Worm (Caenorhabditis elegans) whole organism, L1 larva: ENCODE measurements around the gene mrck-1.

Experiments used
- C04F5.9 ChIP-seq: sonication (generic microtip); optimal IDR thresholded peaks from 2 replicates; lab custom pipeline; 2016; ENCODE audit warnings: missing genetic modification characterization, missing compliant biosample characterization
- C34B4.2 ChIP-seq: sonication (generic microtip); optimal IDR thresholded peaks from 2 replicates; lab custom pipeline; 2017; ENCODE audit warnings: mild to moderate bottlenecking, missing genetic modification characterization, missing compliant biosample characterization
- Y116A8C.19 ChIP-seq: sonication (generic microtip); optimal IDR thresholded peaks from 2 replicates; lab custom pipeline; 2016; ENCODE audit warnings: missing compliant biosample characterization, missing genetic modification characterization, borderline replicate concordance
- aha-1 ChIP-seq: fragments of 150-350 bp; optimal IDR thresholded peaks from 2 replicates; lab custom pipeline; 2014; ENCODE audit warnings: missing biosample characterization, missing genetic modification characterization
- alr-1 ChIP-seq: fragments of 200-800 bp; sonication (Bioruptor generic); optimal IDR thresholded peaks from 2 replicates; lab custom pipeline; 2018; ENCODE audit warnings: borderline replicate concordance, mild to moderate bottlenecking, missing genetic modification characterization, missing compliant biosample characterization
- aly-2 ChIP-seq: fragments of 150-350 bp; optimal IDR thresholded peaks from 2 replicates; lab custom pipeline; 2014; ENCODE audit warnings: missing biosample characterization, missing genetic modification characterization
- blmp-1 ChIP-seq: fragments of 150-350 bp; optimal IDR thresholded peaks from 2 replicates; lab custom pipeline; 2014; ENCODE audit warnings: missing biosample characterization, missing genetic modification characterization
- ceh-8 ChIP-seq: fragments of 200-800 bp; sonication (Bioruptor generic); optimal IDR thresholded peaks from 2 replicates; lab custom pipeline; 2018; ENCODE audit warnings: mild to moderate bottlenecking, missing genetic modification characterization, moderate library complexity, missing compliant biosample characterization
- ceh-82 ChIP-seq, 3 experiments: fragments of 150-350 bp in 1 of 3; sonication (generic microtip) in 2 of 3; optimal IDR thresholded peaks; 2 replicates each; lab custom pipeline; 2014 to 2017; ENCODE audit warnings: missing biosample characterization in 3 of 3, missing genetic modification characterization in 3 of 3
- ceh-88 ChIP-seq: fragments of 200-800 bp; sonication (Bioruptor generic); IDR thresholded peaks from 2 replicates; pipeline ENCODE4 v1.3.6; 2022; ENCODE audit warnings: missing genetic modification characterization, missing compliant biosample characterization
- ceh-90 ChIP-seq: sonication (generic microtip); optimal IDR thresholded peaks from 2 replicates; lab custom pipeline; 2016; ENCODE audit warnings: missing genetic modification characterization, missing compliant biosample characterization
- ces-1 ChIP-seq: fragments of 150-350 bp; optimal IDR thresholded peaks from 2 replicates; lab custom pipeline; 2014; ENCODE audit warnings: missing biosample characterization, missing genetic modification reagents, missing genetic modification characterization
- dpl-1 ChIP-seq, 3 experiments: fragments of 150-350 bp in 2 of 3; sonication (generic microtip) in 1 of 3; optimal IDR thresholded peaks; 2 replicates each; lab custom pipeline; 2014 to 2017; ENCODE audit warnings: missing biosample characterization in 3 of 3, missing genetic modification characterization in 3 of 3, missing genetic modification reagents in 3 of 3
- dsc-1 ChIP-seq: sonication (generic microtip); optimal IDR thresholded peaks from 2 replicates; lab custom pipeline; 2016; ENCODE audit warnings: mild to moderate bottlenecking, missing genetic modification characterization, missing compliant biosample characterization
- efl-1 ChIP-seq, 4 experiments: fragments of 150-350 bp; optimal IDR thresholded peaks in 3 of 4; peaks in 1 of 4; 1 replicate in 1 of 4; 2 replicates in 3 of 4; lab custom pipeline; 2014; ENCODE audit warnings: missing biosample characterization in 2 of 4, missing genetic modification characterization in 2 of 4, missing genetic modification reagents in 2 of 4
- egl-13 ChIP-seq: sonication (generic microtip); optimal IDR thresholded peaks from 2 replicates; lab custom pipeline; 2016; ENCODE audit warnings: missing genotype, missing genetic modification reagents, missing genetic modification characterization, missing compliant biosample characterization
- ets-5 ChIP-seq: fragments of 200-800 bp; sonication (Bioruptor generic); IDR thresholded peaks from 2 replicates; pipeline ENCODE4 v1.3.6; 2022; ENCODE audit warnings: missing genetic modification characterization, missing compliant biosample characterization
- fkh-4 ChIP-seq: sonication (generic microtip); optimal IDR thresholded peaks from 2 replicates; lab custom pipeline; 2016; ENCODE audit warnings: missing compliant biosample characterization, missing genetic modification characterization, borderline replicate concordance
- fos-1 ChIP-seq: fragments of 150-350 bp; optimal IDR thresholded peaks from 2 replicates; lab custom pipeline; 2014; ENCODE audit warnings: missing biosample characterization, missing genetic modification characterization
- grh-1 ChIP-seq: fragments of 200-800 bp; sonication (Bioruptor generic); IDR thresholded peaks from 2 replicates; pipeline ENCODE4 v1.3.6; 2022; ENCODE audit warnings: missing genetic modification reagents, missing genetic modification characterization, missing compliant biosample characterization
- hlh-4 ChIP-seq: sonication (generic microtip); optimal IDR thresholded peaks from 2 replicates; lab custom pipeline; 2016; ENCODE audit warnings: mild to moderate bottlenecking, missing genetic modification characterization, missing compliant biosample characterization
- hpl-2 ChIP-seq: fragments of 150-350 bp; optimal IDR thresholded peaks from 2 replicates; lab custom pipeline; 2014; ENCODE audit warnings: missing biosample characterization, missing genetic modification reagents, missing genetic modification characterization
- lin-15B ChIP-seq: fragments of 150-350 bp; sonication (generic microtip); optimal IDR thresholded peaks from 3 replicates; lab custom pipeline; 2014; ENCODE audit warnings: missing biosample characterization, missing genetic modification characterization
- lin-35 ChIP-seq, 2 experiments: fragments of 150-350 bp; optimal IDR thresholded peaks; 2 replicates each; lab custom pipeline; 2014; ENCODE audit warnings: missing biosample characterization in 2 of 2, missing genetic modification characterization in 2 of 2, missing genetic modification reagents in 2 of 2
- lir-3 ChIP-seq: sonication (generic microtip); optimal IDR thresholded peaks from 2 replicates; lab custom pipeline; 2016; ENCODE audit warnings: mild to moderate bottlenecking, missing genetic modification characterization, moderate library complexity, missing compliant biosample characterization; ENCODE audit not compliant: poor library complexity
- mab-9 ChIP-seq: fragments of 200-800 bp; sonication (Bioruptor generic); IDR thresholded peaks from 2 replicates; pipeline ENCODE4 v1.3.6; 2022; ENCODE audit warnings: missing genetic modification reagents, missing genetic modification characterization, missing compliant biosample characterization
- mep-1 ChIP-seq: fragments of 150-350 bp; optimal IDR thresholded peaks from 2 replicates; lab custom pipeline; 2014; ENCODE audit warnings: missing biosample characterization, missing genetic modification characterization
- nhr-11 ChIP-seq: fragments of 150-350 bp; optimal IDR thresholded peaks from 2 replicates; lab custom pipeline; 2014; ENCODE audit warnings: missing biosample characterization, missing genetic modification characterization
- nhr-12 ChIP-seq: sonication (generic microtip); optimal IDR thresholded peaks from 2 replicates; lab custom pipeline; 2017; ENCODE audit warnings: missing biosample characterization, missing genetic modification characterization
- nhr-19 ChIP-seq: fragments of 200-800 bp; sonication (Bioruptor generic); conservative IDR thresholded peaks from 2 replicates; pipeline ENCODE4 v1.3.6; 2022; ENCODE audit warnings: missing genetic modification characterization, missing compliant biosample characterization
- nhr-20 ChIP-seq: sonication (generic microtip); optimal IDR thresholded peaks from 2 replicates; lab custom pipeline; 2016; ENCODE audit warnings: mild to moderate bottlenecking, missing genetic modification characterization, missing compliant biosample characterization
- nhr-47 ChIP-seq: sonication (generic microtip); optimal IDR thresholded peaks from 2 replicates; lab custom pipeline; 2016; ENCODE audit warnings: mild to moderate bottlenecking, missing genetic modification characterization, moderate library complexity, missing compliant biosample characterization
- nhr-71 ChIP-seq: sonication (generic microtip); optimal IDR thresholded peaks from 2 replicates; lab custom pipeline; 2016; ENCODE audit warnings: mild to moderate bottlenecking, missing genetic modification characterization, moderate library complexity, missing compliant biosample characterization
- nhr-77 ChIP-seq: fragments of 150-350 bp; optimal IDR thresholded peaks from 2 replicates; lab custom pipeline; 2014; ENCODE audit warnings: missing biosample characterization, missing genetic modification characterization
- nhr-84 ChIP-seq: sonication (generic microtip); optimal IDR thresholded peaks from 2 replicates; lab custom pipeline; 2017; ENCODE audit warnings: missing biosample characterization, missing genetic modification characterization
- nhr-90 ChIP-seq: sonication (generic microtip); optimal IDR thresholded peaks from 2 replicates; lab custom pipeline; 2016; ENCODE audit warnings: mild to moderate bottlenecking, missing genetic modification characterization, missing compliant biosample characterization; ENCODE audit not compliant: poor library complexity
- pax-3 ChIP-seq: fragments of 200-800 bp; sonication (Bioruptor generic); optimal IDR thresholded peaks from 2 replicates; lab custom pipeline; 2018; ENCODE audit warnings: mild to moderate bottlenecking, missing genetic modification characterization, moderate library complexity, missing compliant biosample characterization
- rnt-1 ChIP-seq: sonication (generic microtip); optimal IDR thresholded peaks from 2 replicates; lab custom pipeline; 2016; ENCODE audit warnings: mild to moderate bottlenecking, missing genetic modification characterization, moderate library complexity, missing compliant biosample characterization
- snpc-4 ChIP-seq: fragments of 150-350 bp; optimal IDR thresholded peaks from 2 replicates; lab custom pipeline; 2014; ENCODE audit warnings: missing biosample characterization, missing genetic modification characterization
- sox-4 ChIP-seq: sonication (generic microtip); optimal IDR thresholded peaks from 2 replicates; lab custom pipeline; 2016; ENCODE audit warnings: missing genetic modification characterization, missing compliant biosample characterization
- tbx-2 ChIP-seq: sonication (generic microtip); optimal IDR thresholded peaks from 2 replicates; lab custom pipeline; 2016; ENCODE audit warnings: missing genetic modification characterization, missing compliant biosample characterization
- unc-62 ChIP-seq: fragments of 150-350 bp; optimal IDR thresholded peaks from 2 replicates; lab custom pipeline; 2014; ENCODE audit warnings: missing biosample characterization, missing genetic modification reagents, missing genetic modification characterization
- unc-86 ChIP-seq: sonication (generic microtip); optimal IDR thresholded peaks from 2 replicates; lab custom pipeline; 2016; ENCODE audit warnings: missing genetic modification characterization, missing compliant biosample characterization
- unc-98 ChIP-seq: fragments of 200-800 bp; sonication (Bioruptor generic); IDR thresholded peaks from 2 replicates; pipeline ENCODE4 v1.3.6; 2022; ENCODE audit warnings: missing genetic modification characterization, missing compliant biosample characterization
- xbp-1 ChIP-seq: sonication (generic microtip); optimal IDR thresholded peaks from 2 replicates; lab custom pipeline; 2016; ENCODE audit warnings: missing genetic modification characterization, missing compliant biosample characterization
- zag-1 ChIP-seq: fragments of 150-350 bp; optimal IDR thresholded peaks from 2 replicates; lab custom pipeline; 2014; ENCODE audit warnings: missing biosample characterization, missing genetic modification characterization
- zip-4 ChIP-seq: fragments of 200-800 bp; sonication (Bioruptor generic); optimal IDR thresholded peaks from 2 replicates; lab custom pipeline; 2018; ENCODE audit warnings: mild to moderate bottlenecking, missing genetic modification characterization, moderate library complexity, missing compliant biosample characterization
- ztf-11 ChIP-seq, 2 experiments: sonication (generic microtip); optimal IDR thresholded peaks; 2 replicates each; lab custom pipeline; 2016 to 2017; ENCODE audit warnings: missing genetic modification characterization in 2 of 2, missing biosample characterization in 1 of 2, missing compliant biosample characterization in 1 of 2
- ztf-4 ChIP-seq: fragments of 150-350 bp; optimal IDR thresholded peaks from 2 replicates; lab custom pipeline; 2014; ENCODE audit warnings: missing biosample characterization, missing genetic modification characterization

The mrck-1 gene

DNA sequence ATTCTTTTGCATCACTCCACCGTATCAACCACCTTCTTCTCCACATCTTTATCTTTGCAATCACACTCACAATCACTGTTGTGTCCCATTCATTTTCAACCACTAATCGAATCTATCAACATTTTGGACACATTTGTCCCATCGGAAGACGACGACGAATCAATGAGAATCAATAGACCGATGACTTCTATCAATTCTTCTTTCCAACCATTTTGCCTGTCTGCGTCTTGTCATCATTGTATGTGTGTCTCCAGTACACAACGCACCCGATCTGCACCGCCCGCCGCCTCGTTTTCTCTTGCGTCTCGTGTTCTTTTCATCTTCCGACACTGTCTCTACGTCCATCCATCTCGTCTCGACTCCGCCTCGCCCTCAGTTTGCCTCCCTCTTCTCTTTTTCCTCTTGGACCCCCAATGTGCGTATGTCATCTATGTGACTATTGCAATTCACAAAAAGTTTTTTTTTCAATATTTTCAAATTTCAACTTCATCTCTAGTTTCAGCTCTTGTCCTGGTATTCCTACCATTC, 20.6 kb downstream of the mrck-1 start, which contains the start of gene dmd-7 (continued):
- TF ChIP-seq tbx-2 (tag; lab: Kevin White, UChicago) (peak; percentile 93), nhr-71 (tag; lab: Kevin White, UChicago) (peak; percentile 97), blmp-1 (peak; percentile 86), alr-1 (tag; lab: Kevin White, UChicago) (no peak), lin-35 (GFP tag; optimal IDR thresholded peaks at IDR 0.05; lab: Kevin White, UChicago) (peak; percentile 71 to 75), ceh-88 (GFP tag; lab: Robert Waterston, UW) (peak; percentile 60; the same call in 1 of the 2 replicates), C04F5.9 (tag; lab: Kevin White, UChicago) (peak; percentile 4), nhr-90 (peak; percentile 91), ceh-8 (GFP tag; lab: Kevin White, UChicago) (peak; percentile 31), nhr-77 (peak; percentile 79), ceh-82 (tag; optimal IDR thresholded peaks at IDR 0.05; lab: Kevin White, UChicago) (peak; percentile 88 to 93 (median 93)), ztf-11 (tag; optimal IDR thresholded peaks at IDR 0.05; lab: Kevin White, UChicago) (peak in 1 of 2 experiments; percentile 48), pax-3 (tag; lab: Kevin White, UChicago) (no peak), ztf-4 (tag; lab: Kevin White, UChicago) (peak; percentile 86), C34B4.2 (no peak), lir-3 (tag; lab: Kevin White, UChicago) (peak; percentile 6), dpl-1 (GFP tag; optimal IDR thresholded peaks at IDR 0.05; lab: Kevin White, UChicago) (peak; percentile 29 to 43 (median 43)), zip-4 (GFP tag; lab: Kevin White, UChicago) (peak; percentile 4), unc-62 (GFP tag; lab: Kevin White, UChicago) (no peak), mab-9 (GFP tag; lab: Robert Waterston, UW) (0 out of 2 replicates have a peak, but pooled peaks have one; percentile 40)

DNA sequence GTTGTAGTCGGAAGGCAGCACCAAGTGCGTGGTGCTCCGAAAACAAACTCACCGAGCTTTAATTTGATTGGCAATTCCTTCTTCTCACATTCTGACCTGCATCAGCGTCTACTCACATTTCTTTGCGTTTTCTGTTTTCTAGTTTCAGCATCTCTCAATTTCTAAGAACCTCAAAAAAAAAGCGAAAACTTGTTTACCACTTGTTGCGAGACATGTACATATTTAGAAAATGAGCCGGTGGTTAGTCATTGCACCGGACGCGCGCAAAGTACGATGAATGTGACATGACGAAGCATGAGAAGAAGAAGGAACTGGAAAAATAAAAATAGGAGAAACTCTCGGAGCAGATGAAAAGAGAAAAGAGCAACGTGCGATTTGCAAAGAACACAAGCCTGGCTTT, 22.5 kb downstream of the mrck-1 start:
- TF ChIP-seq dpl-1 (GFP tag; optimal IDR thresholded peaks at IDR 0.05; lab: Kevin White, UChicago) (no peak), nhr-71 (tag; lab: Kevin White, UChicago) (peak; percentile 69), ceh-8 (GFP tag; lab: Kevin White, UChicago) (no peak), nhr-47 (tag; lab: Kevin White, UChicago) (peak; percentile 67), mab-9 (GFP tag; lab: Robert Waterston, UW) (no peak), ces-1 (no peak), aha-1 (tag; lab: Kevin White, UChicago) (no peak), pax-3 (tag; lab: Kevin White, UChicago) (peak; percentile 25), blmp-1 (no peak), nhr-84 (tag; lab: Kevin White, UChicago) (no peak), zag-1 (no peak), sox-4 (tag; lab: Kevin White, UChicago) (no peak), nhr-20 (tag; lab: Kevin White, UChicago) (peak; percentile 27), grh-1 (GFP tag; lab: Robert Waterston, UW) (no peak), rnt-1 (no peak), aly-2 (tag; lab: Kevin White, UChicago) (no peak), dsc-1 (tag; lab: Kevin White, UChicago) (no peak), fkh-4 (tag; lab: Kevin White, UChicago) (no peak), xbp-1 (tag; lab: Kevin White, UChicago) (no peak), C04F5.9 (tag; lab: Kevin White, UChicago) (no peak), fos-1 (tag; lab: Kevin White, UChicago) (no peak), ets-5 (no peak), efl-1 (optimal IDR thresholded peaks at IDR 0.05; lab: Kevin White, UChicago) (no peak), efl-1 (GFP tag; optimal IDR thresholded peaks at IDR 0.05 in 1 of 2; lab: Kevin White, UChicago) (no peak), Y116A8C.19 (tag; lab: Kevin White, UChicago) (no peak), hpl-2 (GFP tag; lab: Kevin White, UChicago) (no peak), hlh-4 (peak; percentile 35), egl-13 (tag; lab: Kevin White, UChicago) (peak; percentile 71), nhr-11 (tag; lab: Kevin White, UChicago) (peak; percentile 2), unc-98 (no peak), nhr-12 (no peak), unc-86 (tag; lab: Kevin White, UChicago) (peak; percentile 10), lin-15B (no peak), nhr-19 (no peak), snpc-4 (tag; lab: Kevin White, UChicago) (no peak), ceh-90 (tag; lab: Kevin White, UChicago) (no peak), mep-1 (no peak)
